Fruit fly (Drosophila melanogaster) whole organism, pupa: ENCODE data around the gene CG13937.

Experiments
- CG13204 ChIP-seq: fragments of 200-800 bp; sonication (Bioruptor generic); optimal IDR thresholded peaks from 2 replicates; lab custom pipeline; 2018; ENCODE audit warnings: missing biosample characterization, mild to moderate bottlenecking, missing genetic modification characterization, moderate library complexity
- CG8159 ChIP-seq: fragments of 200-800 bp; sonication (Bioruptor generic); optimal IDR thresholded peaks from 3 replicates; lab custom pipeline; 2018; ENCODE audit warnings: missing biosample characterization, mild to moderate bottlenecking, missing genetic modification characterization, moderate library complexity
- D1 ChIP-seq: fragments of 200-800 bp; sonication (Bioruptor generic); optimal IDR thresholded peaks from 2 replicates; lab custom pipeline; 2018; ENCODE audit warnings: missing biosample characterization, mild to moderate bottlenecking, missing genetic modification characterization, moderate library complexity
- EcR ChIP-seq: fragments of 200-800 bp; sonication (Bioruptor generic); optimal IDR thresholded peaks from 3 replicates; lab custom pipeline; 2019; ENCODE audit warnings: missing biosample characterization, missing genetic modification characterization, mild to moderate bottlenecking, moderate library complexity, missing genetic modification reagents
- Snoo ChIP-seq: fragments of 200-800 bp; sonication (Bioruptor generic); optimal IDR thresholded peaks from 3 replicates; lab custom pipeline; 2017; ENCODE audit warnings: missing biosample characterization, mild to moderate bottlenecking, missing genetic modification characterization, inconsistent platforms

The CG13937 gene

dm6 chr3L:1827809-1828371 is 55.0 kb downstream of the CG13937 start:
- TF ChIP-seq Snoo (peak; percentile 1), CG13204 (peak; percentile 38), D1 (tag; lab: Kevin White, UChicago) (no peak), EcR (GFP tag; lab: Kevin White, UChicago) (peak; percentile 75), CG8159 (tag; lab: Kevin White, UChicago) (no peak)
- TF ChIP-seq, all 21 proteins: peak for 3
